Fruit fly (Drosophila melanogaster) whole organism, larva: ENCODE measurements around the gene Ptp61F.
"Not testable (repeated sequence)": the region's sequence is repeated elsewhere in the genome, so short reads cannot be mapped to it uniquely, and the experiment has no call there.

Experiments
- noc ChIP-seq: fragments of 200-800 bp; sonication (Bioruptor generic); optimal IDR thresholded peaks from 3 replicates; lab custom pipeline; 2019; ENCODE audit warnings: missing biosample characterization, mild to moderate bottlenecking, missing genetic modification characterization, moderate library complexity

Gene Ptp61F

DNA sequence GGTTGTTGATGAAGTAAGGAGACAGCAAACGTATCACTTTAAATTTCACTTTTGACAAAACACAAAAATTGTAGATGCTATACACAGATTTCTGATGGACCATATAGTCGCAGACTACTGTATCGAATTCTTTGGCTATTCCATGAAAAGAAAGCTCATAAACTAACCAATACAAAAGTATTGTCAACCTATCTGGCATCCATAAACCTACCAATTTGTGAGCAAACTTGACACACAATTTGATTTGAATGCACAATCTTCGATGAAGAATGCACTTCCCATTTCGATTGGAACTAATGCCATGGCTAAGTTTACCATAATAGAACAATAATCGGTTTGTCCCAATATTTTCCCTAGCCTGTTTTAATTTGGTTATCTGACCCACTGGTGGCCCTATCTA is 51.7 kb downstream of the Ptp61F start, which contains the start of gene CG9173:
Gene CG9173 (minus strand): TSS at position 101 of the 400 bp plus-strand sequence.
- TF ChIP-seq noc (tag; lab: Kevin White, UChicago): no peak

DNA sequence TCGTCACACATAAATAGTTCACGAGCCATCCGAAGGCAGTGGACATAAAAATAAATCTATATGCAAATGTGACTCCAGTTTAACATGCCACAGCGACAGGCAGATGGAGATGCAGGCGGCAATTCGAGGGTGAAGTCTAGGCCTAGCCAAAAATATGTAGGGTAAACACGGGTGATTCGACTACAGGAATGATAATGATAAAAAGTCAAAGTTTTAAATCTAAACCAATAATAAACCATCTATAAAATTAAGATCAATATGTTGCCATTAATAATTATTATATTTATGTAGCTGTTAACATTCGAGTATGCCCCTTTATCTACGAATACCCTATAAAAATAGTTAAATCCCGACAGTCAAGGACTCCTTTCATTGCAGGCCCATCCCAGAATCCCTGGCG is 54.1 kb downstream of the Ptp61F start:
- no peak for TF ChIP-seq noc (tag; lab: Kevin White, UChicago)

DNA sequence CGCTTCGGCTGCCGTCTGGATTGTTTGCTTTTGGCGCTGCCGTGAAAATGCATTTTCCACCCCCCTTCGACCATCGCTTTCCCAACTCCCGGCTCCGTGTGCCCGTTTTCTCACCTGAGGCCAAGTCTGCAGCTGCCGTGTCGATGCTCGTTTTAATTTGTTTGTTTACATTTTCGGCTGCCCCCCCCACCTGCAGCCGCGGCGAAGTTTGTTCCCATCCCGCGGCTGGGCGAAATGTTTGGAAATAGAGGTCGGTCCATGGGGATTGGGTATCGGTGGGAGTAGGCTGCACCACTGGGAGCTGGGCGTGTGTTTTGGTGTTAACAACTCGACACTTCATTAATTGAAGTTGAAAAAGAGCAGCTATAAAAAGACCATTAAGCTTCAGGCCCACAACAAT is 55.1 kb downstream of the Ptp61F start:
- no peak for TF ChIP-seq noc (tag; lab: Kevin White, UChicago)

DNA sequence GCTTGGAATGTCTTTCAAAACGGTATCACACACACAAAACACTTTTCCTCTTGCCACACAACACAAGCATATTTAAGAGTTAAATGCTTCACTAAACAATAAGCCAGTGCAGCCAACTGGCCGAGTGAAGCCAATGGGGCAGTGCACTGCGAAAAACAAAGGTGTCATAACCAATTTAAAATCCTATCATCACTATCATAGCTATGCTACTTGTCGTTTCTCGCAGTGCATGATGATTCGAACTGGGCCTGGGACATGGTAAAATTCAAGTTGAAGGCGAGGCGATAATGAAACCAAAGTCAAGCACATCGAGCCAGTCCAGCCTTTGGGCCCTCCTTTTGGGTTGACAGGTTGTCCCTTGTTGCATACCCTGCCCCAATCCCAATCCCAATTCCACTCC is 56.2 kb downstream of the Ptp61F start:
- no peak for TF ChIP-seq noc (tag; lab: Kevin White, UChicago)

DNA sequence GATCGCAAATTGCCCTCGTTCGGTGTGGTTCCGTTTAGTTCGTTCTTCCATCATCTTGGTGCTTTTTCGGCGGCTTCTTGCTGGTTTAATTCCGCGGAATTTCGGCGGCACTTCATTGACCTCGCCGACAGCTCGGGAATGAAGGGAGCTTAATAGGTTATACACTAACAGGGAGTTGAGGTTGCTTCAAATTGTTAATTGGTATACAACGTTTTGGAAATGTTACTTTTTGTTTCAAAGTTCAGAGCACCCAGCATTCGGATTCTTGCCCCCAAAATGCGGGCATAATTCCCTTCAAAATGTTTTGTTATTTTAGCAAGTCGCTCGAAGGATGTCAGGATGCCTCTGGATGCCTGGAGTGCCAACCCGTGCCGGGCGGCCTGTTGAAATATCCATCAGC is 57.2 kb downstream of the Ptp61F start:
- TF ChIP-seq noc (tag; lab: Kevin White, UChicago): no peak

DNA sequence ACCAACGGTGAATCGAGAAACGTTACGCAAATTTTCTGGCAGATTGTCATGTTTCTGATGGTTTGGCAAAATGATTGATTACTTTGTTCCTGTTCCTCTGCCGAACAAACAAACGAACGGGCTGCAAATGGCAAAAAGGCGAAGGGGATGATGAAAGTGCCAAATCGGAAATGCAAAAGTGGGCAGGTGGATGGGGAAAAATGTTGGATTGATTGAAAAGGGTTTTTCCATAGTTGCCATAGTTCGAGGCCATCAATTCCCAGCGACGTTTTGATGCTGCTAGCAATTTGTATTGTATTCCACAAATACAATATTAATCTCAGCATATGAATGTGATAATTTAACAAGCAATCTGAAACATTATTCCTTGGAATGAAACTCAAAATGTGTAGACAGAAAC is 59.1 kb downstream of the Ptp61F start, which contains the start of gene FucTD:
Gene FucTD (plus strand): TSS at position 301 of the 400 bp plus-strand sequence.
- no peak for TF ChIP-seq noc (tag; lab: Kevin White, UChicago)

DNA sequence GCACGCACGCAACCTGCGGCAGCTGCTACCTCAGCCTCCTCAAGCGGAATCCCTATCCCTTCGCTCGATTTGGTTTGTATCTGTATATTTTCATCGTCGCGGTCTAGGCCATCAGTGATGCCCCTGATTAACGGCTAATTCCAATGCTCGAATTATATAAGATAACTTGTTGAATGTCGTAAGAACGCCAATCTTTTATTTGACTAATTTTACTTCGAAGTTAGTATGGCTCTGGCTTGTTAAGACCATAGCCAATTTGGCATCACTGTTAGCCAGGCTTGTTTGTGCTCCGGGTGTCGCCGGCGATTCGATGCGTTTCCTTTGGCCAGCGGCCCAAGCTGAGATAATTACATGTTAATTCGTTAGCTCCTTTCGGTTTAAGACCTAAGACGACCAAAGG is 61.0 kb downstream of the Ptp61F start:
- no peak for TF ChIP-seq noc (tag; lab: Kevin White, UChicago)

DNA sequence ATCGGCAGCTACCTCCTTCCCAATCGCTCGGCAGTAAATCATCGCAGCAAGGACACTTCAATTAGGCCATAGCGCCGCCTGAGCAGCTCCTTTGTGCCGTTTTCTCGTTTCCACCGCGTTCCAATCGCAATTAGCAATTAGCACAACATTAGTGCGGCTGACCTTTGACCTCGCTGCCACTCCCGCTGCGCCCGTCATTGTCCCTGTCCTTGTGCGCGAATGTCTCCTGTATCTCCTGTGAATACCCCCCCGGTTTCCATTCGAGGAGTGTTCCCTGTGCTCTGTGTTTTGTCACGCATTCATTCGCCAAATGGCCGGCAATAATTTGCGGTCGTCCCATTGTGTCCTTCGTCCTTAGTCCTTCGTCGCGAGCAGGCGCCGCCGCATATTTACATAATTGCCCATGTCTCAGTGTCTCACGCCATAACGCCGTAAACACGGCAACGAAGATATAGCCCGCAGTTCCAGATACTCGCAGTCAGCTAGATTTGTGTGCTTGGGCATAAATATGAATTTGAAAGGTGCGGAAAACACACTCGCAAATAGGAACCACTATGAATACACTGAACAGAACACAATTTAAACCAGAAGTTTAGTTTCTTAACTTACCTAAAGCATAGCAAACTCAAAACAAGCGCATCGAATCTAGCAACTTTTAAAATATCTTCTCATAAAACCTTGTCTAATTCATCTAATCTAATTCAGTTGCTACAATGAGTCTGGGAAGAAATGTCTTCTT is 64.5 kb downstream of the Ptp61F start, which contains the start of gene CG9168:
Gene CG9168 (plus strand): TSS at position 689 of the 739 bp plus-strand sequence.
- no peak for TF ChIP-seq noc (tag; lab: Kevin White, UChicago)

DNA sequence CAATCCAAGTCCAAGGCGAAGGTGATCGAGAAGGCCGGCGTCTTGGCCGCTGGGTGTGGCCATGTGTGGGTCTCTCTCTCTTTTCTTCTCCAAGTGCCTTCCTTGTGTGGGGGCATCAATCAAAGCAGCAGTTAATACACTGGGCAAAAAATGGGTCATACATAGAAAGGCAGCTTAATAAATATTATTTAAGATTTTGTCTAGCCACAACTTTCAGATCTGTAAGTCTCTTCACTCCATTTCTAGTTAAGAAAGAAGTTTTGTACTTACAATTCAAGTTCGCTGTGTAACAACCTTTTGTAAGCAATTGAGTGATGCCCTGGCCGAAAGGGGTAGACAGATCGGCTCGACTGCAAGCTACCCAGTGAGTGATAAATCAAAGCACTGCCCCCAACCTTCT is 67.0 kb downstream of the Ptp61F start:
- TF ChIP-seq noc (tag; lab: Kevin White, UChicago): no peak

DNA sequence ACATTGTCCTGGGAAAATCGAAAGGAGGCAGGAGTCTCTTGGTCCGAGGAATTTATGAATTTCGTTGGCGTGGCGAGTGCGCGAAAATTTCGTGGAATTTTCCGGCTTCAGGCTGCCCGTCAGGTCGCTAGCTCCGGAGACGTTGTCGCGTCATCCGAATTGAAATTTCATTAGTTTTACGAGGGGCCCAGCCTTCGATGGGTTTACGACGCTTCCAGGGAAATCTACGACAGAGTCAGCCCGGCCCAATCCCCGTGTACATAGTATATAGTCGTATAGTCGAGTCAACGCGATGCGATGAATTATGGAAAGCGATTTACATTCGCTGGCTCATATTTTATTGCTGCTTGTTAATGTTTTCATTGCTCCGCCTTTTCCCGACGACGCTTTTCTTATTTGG is 70.5 kb downstream of the Ptp61F start:
- TF ChIP-seq noc (tag; lab: Kevin White, UChicago): no peak

DNA sequence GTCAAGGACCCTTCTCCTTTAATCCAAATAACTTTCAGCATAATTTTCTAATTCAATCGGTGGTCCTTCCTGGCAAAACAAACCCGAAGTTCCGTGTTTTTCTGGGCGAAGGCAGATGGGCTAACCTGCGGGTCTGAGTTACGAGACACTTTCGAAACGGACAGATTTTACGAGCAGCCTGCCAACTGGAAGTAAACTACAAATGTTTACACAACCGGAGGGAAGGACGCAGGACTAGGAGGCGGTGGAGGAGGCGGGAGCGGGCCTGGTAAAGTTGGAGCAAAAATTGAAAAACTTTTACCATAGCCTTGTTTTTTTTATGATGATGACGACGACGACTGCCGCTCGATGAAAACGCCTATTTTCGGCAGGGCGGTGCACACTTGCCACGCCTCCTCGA is 72.9 kb downstream of the Ptp61F start:
- no peak for TF ChIP-seq noc (tag; lab: Kevin White, UChicago)

DNA sequence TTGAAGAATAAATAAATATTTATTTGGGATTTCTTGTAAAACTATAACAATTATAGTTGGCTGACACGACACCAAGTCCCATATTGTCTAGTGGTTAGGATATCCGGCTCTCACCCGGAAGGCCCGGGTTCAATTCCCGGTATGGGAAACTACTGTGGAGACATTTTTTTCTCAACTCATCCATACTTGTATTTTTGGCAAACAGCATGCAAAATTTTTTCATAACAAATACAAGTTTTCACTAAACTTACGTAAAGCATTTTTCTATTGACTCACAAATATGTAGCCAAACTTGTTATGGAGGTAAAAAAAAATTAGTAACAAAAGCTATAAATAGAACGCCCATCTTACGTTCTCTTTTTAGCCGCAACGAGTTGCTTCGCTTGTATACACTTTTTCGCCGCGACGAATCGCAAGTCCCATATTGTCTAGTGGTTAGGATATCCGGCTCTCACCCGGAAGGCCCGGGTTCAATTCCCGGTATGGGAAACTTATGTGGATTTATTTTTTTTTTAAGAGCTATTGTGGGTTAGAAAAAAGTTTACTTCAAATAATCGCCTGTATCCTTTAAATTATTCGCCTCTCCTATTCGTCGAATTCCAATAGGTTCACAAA is 73.6 kb downstream of the Ptp61F start:
- TF ChIP-seq noc (tag; lab: Kevin White, UChicago): no peak

DNA sequence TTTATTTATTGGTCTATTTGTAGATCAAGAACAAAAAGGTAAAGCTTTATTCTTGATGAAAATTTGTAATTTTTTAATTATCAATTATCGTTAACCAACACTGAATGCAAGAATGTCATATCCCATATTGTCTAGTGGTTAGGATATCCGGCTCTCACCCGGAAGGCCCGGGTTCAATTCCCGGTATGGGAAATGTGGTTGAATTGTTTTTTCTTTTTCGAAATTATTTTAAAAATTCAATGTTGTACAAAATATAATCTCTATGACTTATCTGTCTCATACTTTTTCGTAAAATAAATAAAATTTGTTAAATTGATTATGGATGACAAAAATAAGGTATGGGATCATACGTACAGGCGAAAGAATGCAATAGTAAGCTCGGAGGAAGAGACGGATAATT is 76.8 kb downstream of the Ptp61F start, which contains the start of gene CG32320:
Gene CG32320 (plus strand): TSS at position 301 of the 400 bp plus-strand sequence.
- TF ChIP-seq noc (tag; lab: Kevin White, UChicago): not testable (repeated sequence)

DNA sequence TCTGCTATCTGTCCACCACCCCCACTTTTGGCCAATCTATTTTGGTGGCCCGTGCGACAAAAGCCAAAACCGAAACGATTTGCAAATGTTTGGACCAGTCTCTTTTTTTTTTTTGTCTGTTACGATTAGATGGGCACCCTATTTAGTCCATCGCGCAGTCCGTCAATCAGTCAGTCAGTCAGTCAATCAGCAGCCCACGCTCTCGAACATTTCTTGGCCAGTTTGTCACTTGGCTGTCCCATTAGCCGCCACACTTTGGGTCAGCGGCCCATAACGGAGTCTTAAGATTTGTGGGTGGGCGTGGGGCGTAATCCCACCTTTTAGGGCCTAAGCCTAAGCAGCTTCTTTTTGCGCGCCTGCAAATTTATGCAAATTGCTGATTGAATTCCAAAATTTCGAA is 80.6 kb downstream of the Ptp61F start:
- TF ChIP-seq noc (tag; lab: Kevin White, UChicago): no peak

DNA sequence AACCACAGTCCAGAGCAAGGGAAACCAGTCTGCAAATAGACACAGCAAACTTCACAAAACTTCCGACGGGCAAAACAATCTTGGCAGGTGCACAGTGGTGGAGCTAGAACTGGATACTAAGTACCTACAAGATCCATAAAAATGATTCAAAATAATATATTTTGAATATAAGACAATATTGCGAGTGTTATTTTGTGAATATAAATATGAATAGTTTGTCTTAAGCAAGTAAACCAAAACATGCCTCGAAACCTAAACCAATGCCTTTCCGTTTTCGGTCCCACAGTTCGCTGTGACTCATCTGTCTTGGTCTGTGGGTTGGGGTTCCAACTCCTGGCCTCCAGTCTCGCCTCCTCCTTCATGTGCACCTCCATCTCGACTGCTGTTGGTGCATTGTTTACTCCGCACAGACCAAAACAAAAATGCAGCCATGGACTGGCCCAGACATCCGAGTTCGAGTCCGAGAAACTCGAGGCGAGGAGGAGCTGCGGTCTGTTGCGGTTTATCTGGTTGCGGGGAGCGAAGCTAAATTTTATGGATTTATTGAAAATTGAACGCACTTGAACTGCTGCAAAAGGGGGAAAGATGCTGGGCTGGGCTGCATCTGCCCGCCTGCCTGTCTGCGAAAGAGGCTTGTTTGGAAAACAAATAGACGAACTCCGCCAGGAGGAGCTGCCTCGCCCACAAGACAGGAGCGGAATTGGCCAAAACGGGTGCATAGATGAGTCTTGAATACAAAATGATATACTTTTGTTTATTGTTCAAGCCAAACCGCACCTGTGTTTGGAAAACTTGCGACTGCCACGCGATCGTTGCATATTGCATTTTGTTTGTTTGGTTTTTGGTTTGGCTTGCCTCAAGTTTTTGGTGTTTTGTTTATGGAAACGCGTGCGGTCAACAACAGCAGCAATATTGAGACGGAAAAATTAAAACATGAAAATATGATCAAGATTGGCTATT is 82.8 kb downstream of the Ptp61F start:
- no peak for TF ChIP-seq noc (tag; lab: Kevin White, UChicago)

DNA sequence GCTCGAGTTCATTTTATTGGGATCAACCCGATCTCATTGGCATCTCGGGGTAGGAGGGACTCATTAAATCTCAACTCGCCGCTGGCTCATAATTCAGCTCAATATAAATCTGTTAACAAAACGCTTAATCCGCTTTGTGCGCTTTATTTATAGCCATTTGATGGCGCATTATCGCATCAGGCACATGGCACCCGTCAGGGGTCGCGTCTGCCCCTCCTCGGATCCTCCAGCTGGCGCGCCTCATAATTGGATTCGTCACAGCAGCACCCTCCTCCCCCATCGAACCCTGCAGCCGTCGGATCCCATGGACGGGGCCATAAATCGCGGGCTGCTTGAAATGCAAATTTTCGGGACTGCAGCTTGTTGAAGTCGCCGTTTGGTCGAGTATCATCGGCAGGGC is 84.6 kb downstream of the Ptp61F start:
- no peak for TF ChIP-seq noc (tag; lab: Kevin White, UChicago)
